Worm (Caenorhabditis elegans) whole organism, L3 larva: ENCODE measurements around the gene F55C5.17.

ENCODE experiments used
- ZK546.5 ChIP-seq: sonication (generic microtip); optimal IDR thresholded peaks from 2 replicates; lab custom pipeline; 2017; ENCODE audit warnings: missing biosample characterization, missing genetic modification characterization
- ceh-16 ChIP-seq: sonication (generic microtip); optimal IDR thresholded peaks from 2 replicates; lab custom pipeline; 2017; ENCODE audit warnings: missing biosample characterization, missing genetic modification characterization
- ceh-28 ChIP-seq: fragments of 150-350 bp; optimal IDR thresholded peaks from 2 replicates; lab custom pipeline; 2014; ENCODE audit warnings: missing biosample characterization, missing genetic modification reagents, missing genetic modification characterization
- eor-1 ChIP-seq, 2 experiments: fragments of 150-350 bp; optimal IDR thresholded peaks; 2 replicates each; lab custom pipeline; 2014 to 2018; ENCODE audit warnings: missing biosample characterization in 2 of 2, missing genetic modification characterization in 2 of 2
- fkh-10 ChIP-seq: sonication (generic microtip); optimal IDR thresholded peaks from 2 replicates; lab custom pipeline; 2017; ENCODE audit warnings: missing biosample characterization, missing genetic modification reagents, missing genetic modification characterization
- lin-15B ChIP-seq: fragments of 150-350 bp; optimal IDR thresholded peaks from 2 replicates; lab custom pipeline; 2014; ENCODE audit warnings: missing biosample characterization, missing genetic modification characterization
- mdl-1 ChIP-seq: fragments of 150-350 bp; optimal IDR thresholded peaks from 2 replicates; lab custom pipeline; 2014; ENCODE audit warnings: missing biosample characterization, missing genetic modification characterization
- nhr-237 ChIP-seq: fragments of 150-350 bp; optimal IDR thresholded peaks from 2 replicates; lab custom pipeline; 2014; ENCODE audit warnings: missing biosample characterization, missing genetic modification characterization
- nhr-25 ChIP-seq: sonication (generic microtip); optimal IDR thresholded peaks from 2 replicates; lab custom pipeline; 2017; ENCODE audit warnings: missing biosample characterization, missing genetic modification characterization
- pqm-1 ChIP-seq: fragments of 150-350 bp; optimal IDR thresholded peaks from 2 replicates; lab custom pipeline; 2017; ENCODE audit warnings: missing biosample characterization, missing genetic modification characterization, inconsistent platforms
- snpc-4 ChIP-seq: fragments of 150-350 bp; optimal IDR thresholded peaks from 2 replicates; lab custom pipeline; 2014; ENCODE audit warnings: missing biosample characterization, missing genetic modification characterization
- unc-39 ChIP-seq: sonication (generic microtip); optimal IDR thresholded peaks from 4 replicates; lab custom pipeline; 2017; ENCODE audit warnings: missing biosample characterization, missing genetic modification characterization
- ztf-4 ChIP-seq: fragments of 150-350 bp; optimal IDR thresholded peaks from 2 replicates; lab custom pipeline; 2014; ENCODE audit warnings: missing biosample characterization, missing genetic modification characterization

- TF ChIP-seq fkh-10 (GFP tag; lab: Kevin White, UChicago), result no peak
- no peak for TF ChIP-seq ZK546.5 (tag; lab: Kevin White, UChicago)
- no peak for TF ChIP-seq ceh-28
- TF ChIP-seq ztf-4, result no peak
- TF ChIP-seq mdl-1 (tag; lab: Kevin White, UChicago), result no peak
- TF ChIP-seq lin-15B (tag; lab: Kevin White, UChicago), result no peak
- no peak for TF ChIP-seq eor-1 (tag; optimal IDR thresholded peaks at IDR 0.05; lab: Kevin White, UChicago)
- no peak for TF ChIP-seq snpc-4 (tag; lab: Kevin White, UChicago)
- TF ChIP-seq nhr-25 (tag; lab: Kevin White, UChicago), result no peak
- no peak for TF ChIP-seq nhr-237 (tag; lab: Kevin White, UChicago)
- no peak for TF ChIP-seq unc-39
- no peak for TF ChIP-seq pqm-1 (tag; lab: Kevin White, UChicago)
- TF ChIP-seq ceh-16, result no peak
Measured at ce11 chrV:12320274-12320839, 18.0 kb downstream of the F55C5.17 start.
